Worm (Caenorhabditis elegans): ENCODE results near the gene tmem-218.

tmem-218 gene

ce11 chrX:17633166-17633565, 16.3 kb upstream of the tmem-218 start (continued):
- TF ChIP-seq unc-62 (GFP tag; optimal IDR thresholded peaks at IDR 0.05) (no peak), fkh-8 (tag; optimal IDR thresholded peaks at IDR 0.05) (no peak), unc-30 (tag; optimal IDR thresholded peaks at IDR 0.05) (no peak), nhr-77 (tag; optimal IDR thresholded peaks at IDR 0.05) (no peak), nhr-85 (tag) (peak; percentile 86), ets-5 (GFP tag; IDR thresholded peaks at IDR 0.05) (no peak), rnt-1 (tag; optimal IDR thresholded peaks at IDR 0.05) (peak; percentile 55), nhr-20 (tag; optimal IDR thresholded peaks at IDR 0.05) (peak; percentile 85), grh-1 (GFP tag; IDR thresholded peaks at IDR 0.05) (peak; percentile 42; the same call in 1 of the 2 replicates), snu-23 (GFP tag; optimal IDR thresholded peaks at IDR 0.05) (peak; percentile 72), swsn-7 (tag; optimal IDR thresholded peaks at IDR 0.05) (peak; percentile 12), blmp-1 (tag; optimal IDR thresholded peaks at IDR 0.05) (peak; percentile 32), tbx-2 (tag; optimal IDR thresholded peaks at IDR 0.05) (peak; percentile 42), dsc-1 (tag; optimal IDR thresholded peaks at IDR 0.05) (no peak), lin-35 (GFP tag; optimal IDR thresholded peaks at IDR 0.05) (peak in 1 of 2 experiments; percentile 72), elt-2 (tag; optimal IDR thresholded peaks at IDR 0.05) (peak; percentile 26), dpl-1 (GFP tag; optimal IDR thresholded peaks at IDR 0.05) (no peak)

- TF ChIP-seq lsy-2 (tag; optimal IDR thresholded peaks at IDR 0.05) (peak in 1 of 2 experiments; percentile 9), blmp-1 (tag; optimal IDR thresholded peaks at IDR 0.05) (peak; percentile 21), elt-3 (tag; optimal IDR thresholded peaks at IDR 0.05) (peak in 3 of 6 experiments; percentile 4 to 37 (median 35)), efl-1 (optimal IDR thresholded peaks at IDR 0.05) (no peak), efl-1 (GFP tag; optimal IDR thresholded peaks at IDR 0.05 in 1 of 2) (peak in 1 of 2 experiments; percentile 75), nhr-20 (tag; optimal IDR thresholded peaks at IDR 0.05) (peak; percentile 4), hlh-4 (tag; optimal IDR thresholded peaks at IDR 0.05) (no peak), unc-98 (GFP tag; IDR thresholded peaks at IDR 0.05) (no peak)
Measured at ce11 chrX:17634245-17634644, 15.2 kb upstream of the tmem-218 start.

- TF ChIP-seq blmp-1 (tag; optimal IDR thresholded peaks at IDR 0.05) (peak; percentile 29), elt-3 (tag; optimal IDR thresholded peaks at IDR 0.05) (peak in 1 of 6 experiments; percentile 33), ces-1 (GFP tag; optimal IDR thresholded peaks at IDR 0.05) (no peak), tbx-2 (tag; optimal IDR thresholded peaks at IDR 0.05) (peak; percentile 48), ceh-8 (GFP tag; optimal IDR thresholded peaks at IDR 0.05) (no peak), efl-1 (optimal IDR thresholded peaks at IDR 0.05) (no peak), efl-1 (GFP tag; optimal IDR thresholded peaks at IDR 0.05 in 1 of 2) (peak in 1 of 2 experiments; percentile 86), nhr-19 (GFP tag; conservative IDR thresholded peaks at IDR 0.05) (peak; percentile 85), irx-1 (tag; optimal IDR thresholded peaks at IDR 0.05) (peak; percentile 20), lsy-2 (tag; optimal IDR thresholded peaks at IDR 0.05) (peak in 1 of 2 experiments; percentile 37), snu-23 (GFP tag; optimal IDR thresholded peaks at IDR 0.05) (peak; percentile 60), nhr-85 (tag) (peak; percentile 79), hlh-17 (GFP tag; optimal IDR thresholded peaks at IDR 0.05; ENCODE audit: borderline replicate concordance) (no peak), nhr-47 (tag; optimal IDR thresholded peaks at IDR 0.05) (peak; percentile 44), sox-4 (tag; optimal IDR thresholded peaks at IDR 0.05) (no peak), mep-1 (tag; optimal IDR thresholded peaks at IDR 0.05) (peak; percentile 30), xbp-1 (tag; optimal IDR thresholded peaks at IDR 0.05) (peak; percentile 22), lin-15B (tag; optimal IDR thresholded peaks at IDR 0.05) (no peak), ceh-63 (GFP tag; optimal IDR thresholded peaks at IDR 0.05) (no peak), mdl-1 (tag; optimal IDR thresholded peaks at IDR 0.05) (peak in 1 of 2 experiments; percentile 64), mab-9 (GFP tag; IDR thresholded peaks at IDR 0.05) (no peak), nhr-20 (tag; optimal IDR thresholded peaks at IDR 0.05) (peak; percentile 77), lin-35 (GFP tag; optimal IDR thresholded peaks at IDR 0.05) (peak in 1 of 2 experiments; percentile 60), ceh-90 (tag; optimal IDR thresholded peaks at IDR 0.05) (no peak), grh-1 (GFP tag; IDR thresholded peaks at IDR 0.05) (no peak), lin-14 (GFP tag; optimal IDR thresholded peaks at IDR 0.05) (peak; percentile 85), elt-2 (tag; optimal IDR thresholded peaks at IDR 0.05) (peak; percentile 45), sup-37 (GFP tag; optimal IDR thresholded peaks at IDR 0.05) (no peak), tlp-1 (tag; optimal IDR thresholded peaks at IDR 0.05) (no peak), nhr-71 (tag; optimal IDR thresholded peaks at IDR 0.05) (peak; percentile 83), rnt-1 (tag; optimal IDR thresholded peaks at IDR 0.05) (peak; percentile 62), fkh-8 (tag; optimal IDR thresholded peaks at IDR 0.05) (no peak), nhr-90 (tag; optimal IDR thresholded peaks at IDR 0.05; ENCODE audit: poor library complexity) (peak; percentile 51)
Measured at ce11 chrX:17636326-17636735, 13.1 kb upstream of the tmem-218 start.

Data from whole organism, L1 larva.